Worm (Caenorhabditis elegans) whole organism, late embryonic: Measurements from ENCODE around the gene ndua-5.
A peak's percentile ranks its signal among the peaks of the same experiment; 100 is the strongest.

Experiments
- C38D4.7 ChIP-seq: fragments of 200-800 bp; sonication (Bioruptor generic); optimal IDR thresholded peaks from 2 replicates; lab custom pipeline; 2018; ENCODE audit warnings: mild to moderate bottlenecking, missing genetic modification characterization, moderate library complexity, missing compliant biosample characterization
- T23F11.4 ChIP-seq: fragments of 200-800 bp; sonication (Bioruptor generic); optimal IDR thresholded peaks from 2 replicates; lab custom pipeline; 2018; ENCODE audit warnings: mild to moderate bottlenecking, missing genetic modification characterization, missing compliant biosample characterization
- Y22D7AL.16 ChIP-seq: sonication (generic microtip); optimal IDR thresholded peaks from 2 replicates; lab custom pipeline; 2016; ENCODE audit warnings: missing genetic modification characterization, missing compliant biosample characterization
- ahr-1 ChIP-seq: sonication (generic microtip); optimal IDR thresholded peaks from 2 replicates; lab custom pipeline; 2016; ENCODE audit warnings: missing genetic modification characterization, missing compliant biosample characterization
- ama-1 ChIP-seq: fragments of 150-350 bp; optimal IDR thresholded peaks from 2 replicates; lab custom pipeline; 2014
- ceh-14 ChIP-seq: sonication (generic microtip); optimal IDR thresholded peaks from 2 replicates; lab custom pipeline; 2016; ENCODE audit warnings: missing genotype, missing genetic modification characterization, missing compliant biosample characterization
- ceh-22 ChIP-seq: sonication (generic microtip); optimal IDR thresholded peaks from 2 replicates; lab custom pipeline; 2017; ENCODE audit warnings: missing biosample characterization, missing genetic modification characterization
- ceh-24 ChIP-seq: sonication (generic microtip); optimal IDR thresholded peaks from 2 replicates; lab custom pipeline; 2016; ENCODE audit warnings: mild to moderate bottlenecking, missing genetic modification characterization, missing compliant biosample characterization
- ceh-31 ChIP-seq: sonication (generic microtip); optimal IDR thresholded peaks from 2 replicates; lab custom pipeline; 2016; ENCODE audit warnings: missing genetic modification characterization, missing compliant biosample characterization
- ceh-45 ChIP-seq: fragments of 200-800 bp; sonication (Bioruptor generic); IDR thresholded peaks from 2 replicates; pipeline ENCODE4 v1.3.6; 2022; ENCODE audit warnings: missing genetic modification reagents, missing genetic modification characterization, missing compliant biosample characterization
- ceh-48 ChIP-seq: sonication (generic microtip); optimal IDR thresholded peaks from 2 replicates; lab custom pipeline; 2016; ENCODE audit warnings: missing genetic modification characterization, inconsistent platforms, missing compliant biosample characterization
- ceh-9 ChIP-seq: sonication (generic microtip); optimal IDR thresholded peaks from 2 replicates; lab custom pipeline; 2016; ENCODE audit warnings: mild to moderate bottlenecking, missing genetic modification characterization, inconsistent platforms, missing compliant biosample characterization
- che-1 ChIP-seq: sonication (generic microtip); optimal IDR thresholded peaks from 2 replicates; lab custom pipeline; 2016; ENCODE audit warnings: mild to moderate bottlenecking, missing genetic modification characterization, missing compliant biosample characterization
- dmd-4 ChIP-seq: sonication (generic microtip); optimal IDR thresholded peaks from 2 replicates; lab custom pipeline; 2016; ENCODE audit warnings: borderline replicate concordance, missing genetic modification characterization, missing compliant biosample characterization
- dve-1 ChIP-seq: sonication (generic microtip); optimal IDR thresholded peaks from 2 replicates; lab custom pipeline; 2017; ENCODE audit warnings: antibody characterized with exemption, mild to moderate bottlenecking, missing genetic modification characterization, missing compliant biosample characterization
- elt-2 ChIP-seq: sonication (generic microtip); optimal IDR thresholded peaks from 2 replicates; lab custom pipeline; 2016; ENCODE audit warnings: missing genetic modification reagents, missing genetic modification characterization, missing compliant biosample characterization
- ets-4 ChIP-seq: sonication (generic microtip); optimal IDR thresholded peaks from 2 replicates; lab custom pipeline; 2016; ENCODE audit warnings: missing genetic modification characterization, missing compliant biosample characterization
- fax-1 ChIP-seq: sonication (generic microtip); optimal IDR thresholded peaks from 2 replicates; lab custom pipeline; 2016; ENCODE audit warnings: missing genotype, missing genetic modification characterization, missing compliant biosample characterization
- fkh-10 ChIP-seq: fragments of 150-350 bp; optimal IDR thresholded peaks from 2 replicates; lab custom pipeline; 2014; ENCODE audit warnings: missing biosample characterization, missing genetic modification reagents, missing genetic modification characterization
- hlh-13 ChIP-seq: fragments of 200-800 bp; sonication (Bioruptor generic); optimal IDR thresholded peaks from 2 replicates; lab custom pipeline; 2018; ENCODE audit warnings: mild to moderate bottlenecking, missing genetic modification characterization, missing compliant biosample characterization
- hlh-30 ChIP-seq: sonication (generic microtip); optimal IDR thresholded peaks from 2 replicates; lab custom pipeline; 2017; ENCODE audit warnings: antibody characterized with exemption, missing genetic modification characterization, missing compliant biosample characterization; ENCODE audit not compliant: insufficient read depth
- hlh-6 ChIP-seq: sonication (generic microtip); optimal IDR thresholded peaks from 2 replicates; lab custom pipeline; 2016; ENCODE audit warnings: missing genotype, missing genetic modification characterization, missing compliant biosample characterization
- hlh-8 ChIP-seq: sonication (generic microtip); optimal IDR thresholded peaks from 2 replicates; lab custom pipeline; 2016; ENCODE audit warnings: missing genotype, missing genetic modification characterization, missing compliant biosample characterization
- lim-6 ChIP-seq: sonication (generic microtip); optimal IDR thresholded peaks from 2 replicates; lab custom pipeline; 2016; ENCODE audit warnings: missing genetic modification characterization, missing compliant biosample characterization
- lin-11 ChIP-seq: fragments of 200-800 bp; sonication (Bioruptor generic); optimal IDR thresholded peaks from 2 replicates; lab custom pipeline; 2018; ENCODE audit warnings: mild to moderate bottlenecking, missing genetic modification characterization, missing compliant biosample characterization
- madf-2 ChIP-seq: sonication (generic microtip); optimal IDR thresholded peaks from 2 replicates; lab custom pipeline; 2017; ENCODE audit warnings: missing genetic modification characterization, missing compliant biosample characterization
- mec-3 ChIP-seq: sonication (generic microtip); optimal IDR thresholded peaks from 2 replicates; lab custom pipeline; 2016; ENCODE audit warnings: borderline replicate concordance, missing genetic modification characterization, missing compliant biosample characterization
- nfya-1 ChIP-seq: sonication (generic microtip); optimal IDR thresholded peaks from 2 replicates; lab custom pipeline; 2017; ENCODE audit warnings: missing genetic modification characterization, mild to moderate bottlenecking, missing compliant biosample characterization, antibody characterized with exemption, moderate library complexity
- nhr-11 ChIP-seq: fragments of 150-350 bp; optimal IDR thresholded peaks from 2 replicates; lab custom pipeline; 2014; ENCODE audit warnings: missing biosample characterization, missing genetic modification characterization
- nhr-232 ChIP-seq: sonication (generic microtip); optimal IDR thresholded peaks from 2 replicates; lab custom pipeline; 2016; ENCODE audit warnings: missing genetic modification characterization, missing compliant biosample characterization
- odd-2 ChIP-seq: sonication (generic microtip); optimal IDR thresholded peaks from 2 replicates; lab custom pipeline; 2017; ENCODE audit warnings: antibody characterized with exemption, mild to moderate bottlenecking, missing genetic modification characterization, missing compliant biosample characterization
- pag-3 ChIP-seq: sonication (generic microtip); optimal IDR thresholded peaks from 2 replicates; lab custom pipeline; 2016; ENCODE audit warnings: missing compliant biosample characterization, missing genetic modification characterization, borderline replicate concordance
- pat-9 ChIP-seq: fragments of 200-800 bp; sonication (Bioruptor generic); optimal IDR thresholded peaks from 2 replicates; lab custom pipeline; 2018; ENCODE audit warnings: mild to moderate bottlenecking, missing genetic modification characterization, moderate library complexity, missing compliant biosample characterization
- pax-1 ChIP-seq: fragments of 150-350 bp; optimal IDR thresholded peaks from 2 replicates; lab custom pipeline; 2014; ENCODE audit warnings: missing biosample characterization, missing genetic modification characterization
- pha-2 ChIP-seq: sonication (generic microtip); optimal IDR thresholded peaks from 2 replicates; lab custom pipeline; 2017; ENCODE audit warnings: mild to moderate bottlenecking, missing genetic modification characterization, missing compliant biosample characterization
- pqm-1 ChIP-seq: sonication (generic microtip); optimal IDR thresholded peaks from 2 replicates; lab custom pipeline; 2016; ENCODE audit warnings: missing genetic modification characterization, missing compliant biosample characterization
- pros-1 ChIP-seq: fragments of 150-350 bp; optimal IDR thresholded peaks from 2 replicates; lab custom pipeline; 2014; ENCODE audit warnings: missing biosample characterization, missing genetic modification reagents, missing genetic modification characterization
- rnt-1 ChIP-seq: sonication (generic microtip); optimal IDR thresholded peaks from 2 replicates; lab custom pipeline; 2016; ENCODE audit warnings: missing genetic modification characterization, missing compliant biosample characterization
- sdc-2 ChIP-seq: sonication (generic microtip); optimal IDR thresholded peaks from 2 replicates; lab custom pipeline; 2016; ENCODE audit warnings: missing genotype, missing genetic modification characterization, missing compliant biosample characterization
- sox-2 ChIP-seq: fragments of 200-800 bp; sonication (Bioruptor generic); IDR thresholded peaks from 2 replicates; pipeline ENCODE4 v1.3.6; 2022; ENCODE audit warnings: missing genetic modification reagents, missing genetic modification characterization, missing compliant biosample characterization
- syd-9 ChIP-seq: sonication (generic microtip); optimal IDR thresholded peaks from 2 replicates; lab custom pipeline; 2016; ENCODE audit warnings: mild to moderate bottlenecking, missing genetic modification characterization, moderate library complexity, missing compliant biosample characterization
- tbx-7 ChIP-seq: sonication (generic microtip); optimal IDR thresholded peaks from 2 replicates; lab custom pipeline; 2016; ENCODE audit warnings: missing genotype, missing genetic modification characterization, missing compliant biosample characterization
- unc-42 ChIP-seq: sonication (generic microtip); optimal IDR thresholded peaks from 2 replicates; lab custom pipeline; 2016; ENCODE audit warnings: missing genotype, missing genetic modification characterization, missing compliant biosample characterization
- unc-55 ChIP-seq: sonication (generic microtip); optimal IDR thresholded peaks from 2 replicates; lab custom pipeline; 2017; ENCODE audit warnings: missing biosample characterization, missing genetic modification reagents, missing genetic modification characterization
- unc-86 ChIP-seq: sonication (generic microtip); optimal IDR thresholded peaks from 2 replicates; lab custom pipeline; 2016; ENCODE audit warnings: missing genetic modification characterization, missing compliant biosample characterization
- zip-5 ChIP-seq: sonication (generic microtip); optimal IDR thresholded peaks from 2 replicates; lab custom pipeline; 2016; ENCODE audit warnings: missing genetic modification characterization, missing compliant biosample characterization
- ztf-16 ChIP-seq: sonication (generic microtip); optimal IDR thresholded peaks from 2 replicates; lab custom pipeline; 2017; ENCODE audit warnings: missing genetic modification characterization, missing compliant biosample characterization

The ndua-5 gene

DNA sequence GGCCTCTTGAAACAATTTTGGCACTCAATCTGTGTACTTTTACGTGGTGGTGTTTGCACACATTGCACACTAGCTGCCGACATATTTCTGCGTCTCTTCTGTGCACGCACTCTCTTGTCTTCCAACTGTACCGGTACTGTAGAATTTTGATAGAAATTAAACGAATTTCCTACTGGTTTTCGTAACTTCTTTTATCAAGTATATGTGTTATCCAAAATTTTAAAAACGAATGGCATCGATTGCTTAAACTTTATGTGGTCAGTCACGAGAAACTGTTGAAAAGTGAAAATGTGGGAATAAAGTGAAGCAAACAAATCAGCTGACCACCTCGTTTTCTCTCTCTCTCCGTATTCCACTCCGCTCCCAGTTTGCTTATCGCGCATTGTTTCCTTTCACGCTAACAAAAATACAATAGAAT, 11.3 kb downstream of the ndua-5 start:
- TF ChIP-seq nhr-11 (tag; lab: Kevin White, UChicago) (no peak), hlh-30 (tag; lab: Kevin White, UChicago) (peak; percentile 76), rnt-1 (tag; lab: Kevin White, UChicago) (peak; percentile 15)

DNA sequence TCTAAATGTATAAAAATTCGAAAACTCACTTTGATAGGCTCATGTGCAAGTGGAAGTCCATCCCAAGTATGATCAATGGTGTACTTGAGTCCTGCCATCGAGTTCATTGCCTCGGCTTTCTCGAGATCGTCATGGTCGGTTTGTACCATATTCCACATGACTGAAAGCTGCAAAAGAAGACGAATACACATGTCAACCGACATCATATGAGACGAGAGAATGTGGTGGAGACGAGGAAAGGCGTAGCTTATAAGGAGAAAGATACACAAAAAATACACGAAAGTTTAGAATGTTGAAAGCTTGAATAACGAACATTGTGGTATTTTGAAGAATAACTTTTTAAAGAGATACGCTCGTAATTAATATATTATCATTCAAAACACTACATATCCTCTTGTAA, 11.9 kb downstream of the ndua-5 start, which contains the start of gene C33A12.3:
C33A12.3 (minus strand) TSS at position 167 of the 400 bp plus-strand sequence.
- TF ChIP-seq madf-2 = no peak
- no peak for TF ChIP-seq unc-86 (tag; lab: Kevin White, UChicago)
- TF ChIP-seq, all 69 proteins: peak for 0

DNA sequence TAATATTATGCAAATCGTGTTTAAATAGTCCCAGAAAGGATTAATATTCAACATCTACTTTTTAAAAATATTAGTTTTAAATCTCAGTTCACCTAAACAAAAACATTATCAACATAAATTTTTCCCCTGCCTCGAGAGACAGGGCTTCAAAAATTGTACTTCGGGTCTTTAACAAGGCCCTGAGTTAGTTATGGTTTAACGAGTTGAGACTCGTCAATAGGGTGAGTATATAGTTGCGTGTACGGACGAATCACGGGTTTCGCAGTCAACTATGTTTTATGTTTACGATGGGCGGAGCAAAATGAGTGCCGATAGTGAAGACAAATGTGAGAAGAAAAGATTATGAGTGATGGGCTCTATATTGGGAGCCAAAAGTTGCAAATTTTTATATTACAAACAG, 13.1 kb downstream of the ndua-5 start:
- TF ChIP-seq hlh-6 (tag; lab: Kevin White, UChicago) (no peak), hlh-8 (tag; lab: Kevin White, UChicago) (no peak), C38D4.7 (GFP tag; lab: Kevin White, UChicago) (no peak), zip-5 (tag; lab: Kevin White, UChicago) (no peak), pqm-1 (no peak), ceh-14 (tag; lab: Kevin White, UChicago) (no peak), mec-3 (tag; lab: Kevin White, UChicago) (no peak), tbx-7 (no peak), odd-2 (tag; lab: Kevin White, UChicago) (no peak), ceh-22 (no peak), sox-2 (no peak), elt-2 (tag; lab: Kevin White, UChicago) (no peak), sdc-2 (tag; lab: Kevin White, UChicago) (no peak), nhr-11 (tag; lab: Kevin White, UChicago) (no peak), hlh-30 (tag; lab: Kevin White, UChicago) (no peak), pag-3 (tag; lab: Kevin White, UChicago) (no peak), ceh-45 (no peak), ceh-24 (no peak)

ce11 chrIV:9511221-9511638, 13.5 kb downstream of the ndua-5 start:
- no peak for TF ChIP-seq ahr-1
- no peak for TF ChIP-seq hlh-6 (tag; lab: Kevin White, UChicago)
- TF ChIP-seq fax-1 (tag; lab: Kevin White, UChicago) = no peak
- no peak for TF ChIP-seq lim-6
- TF ChIP-seq pax-1 (tag; lab: Kevin White, UChicago) = no peak
- TF ChIP-seq T23F11.4 = no peak
- TF ChIP-seq ceh-9 (tag; lab: Kevin White, UChicago) = no peak
- no peak for TF ChIP-seq hlh-30 (tag; lab: Kevin White, UChicago)
- no peak for TF ChIP-seq Y22D7AL.16
- TF ChIP-seq ama-1 (lab: Kevin White, UChicago) = peak; percentile 67
- no peak for TF ChIP-seq lin-11 (tag; lab: Kevin White, UChicago)
- TF ChIP-seq dmd-4 = no peak
- TF ChIP-seq dve-1 (tag; lab: Kevin White, UChicago) = no peak
- TF ChIP-seq pat-9 (tag; lab: Kevin White, UChicago) = no peak
- TF ChIP-seq pros-1 (tag; lab: Kevin White, UChicago) = peak; percentile 77
- peak; percentile 27 for TF ChIP-seq unc-55 (GFP tag; lab: Kevin White, UChicago)
- TF ChIP-seq nfya-1 (tag; lab: Kevin White, UChicago) = peak; percentile 69
- TF ChIP-seq fkh-10 = no peak
- TF ChIP-seq nhr-232 (tag; lab: Kevin White, UChicago) = no peak
- no peak for TF ChIP-seq ets-4 (tag; lab: Kevin White, UChicago)
- no peak for TF ChIP-seq ztf-16 (tag; lab: Kevin White, UChicago)
- TF ChIP-seq ceh-48 (tag; lab: Kevin White, UChicago) = peak; percentile 1
- no peak for TF ChIP-seq sox-2
- peak; percentile 67 for TF ChIP-seq unc-42
- TF ChIP-seq odd-2 (tag; lab: Kevin White, UChicago) = no peak
- no peak for TF ChIP-seq zip-5 (tag; lab: Kevin White, UChicago)
- no peak for TF ChIP-seq nhr-11 (tag; lab: Kevin White, UChicago)
- no peak for TF ChIP-seq che-1 (tag; lab: Kevin White, UChicago)
- peak; percentile 7 for TF ChIP-seq sdc-2 (tag; lab: Kevin White, UChicago)
- TF ChIP-seq hlh-13 = no peak
- TF ChIP-seq syd-9 (tag; lab: Kevin White, UChicago) = no peak
- TF ChIP-seq ceh-31 = peak; percentile 31
- no peak for TF ChIP-seq pha-2 (tag; lab: Kevin White, UChicago)
